Fruit fly (Drosophila melanogaster) Kc167 (cell line): Measurements from ENCODE around the gene SelT.

Experiments
- Myc ChIP-seq: fragments of >200 bp; optimal IDR thresholded peaks from 2 replicates; lab custom pipeline; 2017; ENCODE audit warnings: missing external identifiers
- Sin3A ChIP-seq: fragments of >200 bp; optimal IDR thresholded peaks from 2 replicates; lab custom pipeline; 2018; ENCODE audit warnings: missing external identifiers
- h ChIP-seq: fragments of >200 bp; optimal IDR thresholded peaks from 3 replicates; lab custom pipeline; 2018; ENCODE audit warnings: missing external identifiers
- insv ChIP-seq: fragments of >200 bp; optimal IDR thresholded peaks from 3 replicates; lab custom pipeline; 2018; ENCODE audit warnings: missing external identifiers
- psq ChIP-seq: fragments of >200 bp; optimal IDR thresholded peaks from 2 replicates; lab custom pipeline; 2017; ENCODE audit warnings: missing external identifiers
- ttk ChIP-seq: sonication (Bioruptor generic); optimal IDR thresholded peaks from 2 replicates; lab custom pipeline; 2017; ENCODE audit warnings: missing external identifiers

SelT gene

DNA sequence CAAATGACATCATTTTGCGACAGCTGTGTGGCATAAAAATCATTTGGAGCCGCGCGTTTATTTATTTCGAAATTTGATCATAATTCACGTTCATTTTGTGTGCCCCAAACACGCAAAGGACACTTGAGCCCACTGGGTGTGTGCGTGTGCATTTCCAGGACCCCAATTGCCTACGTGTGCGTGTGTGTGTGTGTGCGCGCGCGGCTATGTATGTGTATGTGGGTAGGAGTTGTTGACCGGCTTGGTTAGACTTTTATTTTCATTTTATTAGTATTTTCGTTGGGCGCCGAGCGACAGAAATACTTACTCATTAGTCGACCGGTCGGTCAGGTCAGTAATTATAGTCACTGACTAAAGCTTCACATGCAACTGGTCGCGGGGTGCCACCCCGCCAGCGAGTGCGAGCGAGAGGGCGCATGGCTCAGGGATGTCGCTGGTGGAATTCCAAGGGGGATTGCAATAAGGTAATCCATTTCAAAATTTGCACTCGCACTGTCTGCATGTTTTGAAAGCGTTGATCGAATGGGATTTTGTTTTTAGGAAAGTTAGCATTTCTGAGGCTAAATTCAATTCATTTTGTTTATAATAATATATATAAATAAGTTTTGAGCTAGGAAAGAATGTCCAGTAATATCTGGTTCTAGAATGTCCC is 32.9 kb downstream of the SelT start:
- no peak for TF ChIP-seq insv
- TF ChIP-seq Myc (lab: Kevin White, UChicago) = no peak
- TF ChIP-seq Sin3A (lab: Kevin White, UChicago) = no peak
- TF ChIP-seq ttk (lab: Kevin White, UChicago) = no peak
- no peak for TF ChIP-seq psq (lab: Kevin White, UChicago)
- no peak for TF ChIP-seq h (lab: Kevin White, UChicago)

DNA sequence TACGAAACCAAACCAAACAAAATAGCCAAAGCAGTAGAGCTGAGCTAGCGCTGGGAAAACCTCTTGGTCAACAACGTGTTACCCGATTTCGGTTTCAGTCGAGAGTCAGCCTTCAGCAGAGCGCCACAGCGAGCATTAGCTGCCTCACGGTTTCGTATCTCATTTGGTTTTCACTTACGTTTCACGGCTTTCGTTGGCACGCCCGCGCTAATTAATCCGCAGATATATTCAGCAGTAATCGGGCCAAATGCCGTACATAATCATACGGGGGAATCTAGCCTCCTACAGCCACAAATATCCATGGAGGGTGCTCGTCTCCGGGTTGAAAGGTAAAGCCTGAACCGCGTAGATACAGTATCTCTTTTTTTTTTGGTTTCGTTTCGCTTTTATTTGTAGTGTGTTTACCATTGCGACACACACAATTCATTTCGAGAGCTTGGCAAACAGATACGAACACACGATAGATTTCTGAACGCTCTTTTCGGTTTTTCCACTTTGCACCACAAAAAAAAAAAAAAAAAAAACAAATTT is 33.7 kb downstream of the SelT start, which contains the start of gene CG31650:
Gene CG31650, minus strand, starts transcription at position 352 of the 531 bp plus-strand sequence.
- TF ChIP-seq ttk (lab: Kevin White, UChicago) = no peak
- no peak for TF ChIP-seq h (lab: Kevin White, UChicago)
- TF ChIP-seq psq (lab: Kevin White, UChicago) = no peak
- TF ChIP-seq insv = no peak
- TF ChIP-seq Myc (lab: Kevin White, UChicago) = no peak
- TF ChIP-seq Sin3A (lab: Kevin White, UChicago) = no peak

DNA sequence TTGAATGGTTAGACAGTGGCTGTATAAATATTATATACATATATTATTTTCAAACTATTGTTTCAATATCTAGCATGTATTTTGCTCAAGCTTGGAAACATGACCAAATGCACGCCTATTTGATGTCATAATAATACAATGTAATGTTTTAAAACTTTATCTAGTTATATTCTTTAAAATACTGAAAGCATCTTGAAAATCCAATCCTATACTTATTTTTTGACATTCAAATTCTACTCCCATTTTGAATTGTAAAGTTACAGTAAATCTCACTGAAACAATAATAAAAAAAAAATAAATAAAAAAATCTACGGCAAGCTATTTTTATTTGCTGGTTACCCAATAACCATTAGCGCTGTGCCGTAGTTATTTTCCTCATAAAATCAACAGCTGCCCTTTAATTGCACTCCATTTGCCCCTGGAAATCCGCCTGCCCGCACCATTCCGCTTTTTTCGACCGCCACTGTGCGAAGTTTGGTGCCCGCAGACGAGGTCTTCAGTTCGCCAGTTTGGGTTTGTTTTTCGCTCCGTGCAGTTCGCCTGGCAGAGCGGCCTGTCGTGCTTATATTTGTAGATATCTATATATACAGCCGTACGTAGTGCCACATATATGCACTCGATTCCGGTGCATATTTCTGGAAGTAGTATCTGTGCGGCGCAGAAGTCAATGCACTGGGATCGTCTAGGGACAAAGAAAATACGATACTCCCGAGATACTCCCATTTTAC is 34.3 kb downstream of the SelT start:
- TF ChIP-seq h (lab: Kevin White, UChicago) (no peak), Sin3A (lab: Kevin White, UChicago) (no peak), ttk (lab: Kevin White, UChicago) (no peak), psq (lab: Kevin White, UChicago) (no peak), Myc (lab: Kevin White, UChicago) (no peak), insv (no peak)

DNA sequence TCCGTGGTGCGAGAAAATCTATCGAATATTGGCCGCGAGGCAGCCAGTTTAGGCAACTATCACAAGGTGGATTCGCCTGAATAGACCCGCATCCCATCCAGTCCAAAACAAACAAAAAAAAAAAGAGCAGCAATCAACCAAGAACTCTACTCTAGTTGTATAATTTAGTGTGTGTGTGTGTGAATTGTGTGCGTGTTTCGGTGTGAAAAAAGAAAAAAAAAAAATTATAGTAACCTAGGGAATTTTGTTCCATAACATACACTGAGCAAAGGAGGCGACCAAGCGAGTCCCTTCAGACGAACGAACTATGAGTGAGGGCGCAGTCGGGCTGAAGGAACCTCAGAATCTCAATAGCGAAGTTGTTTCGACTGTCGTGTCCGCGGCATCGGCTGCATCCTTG is 35.5 kb downstream of the SelT start:
- no peak for TF ChIP-seq Myc (lab: Kevin White, UChicago)
- no peak for TF ChIP-seq insv
- no peak for TF ChIP-seq Sin3A (lab: Kevin White, UChicago)
- no peak for TF ChIP-seq h (lab: Kevin White, UChicago)
- TF ChIP-seq ttk (lab: Kevin White, UChicago) = no peak
- no peak for TF ChIP-seq psq (lab: Kevin White, UChicago)

DNA sequence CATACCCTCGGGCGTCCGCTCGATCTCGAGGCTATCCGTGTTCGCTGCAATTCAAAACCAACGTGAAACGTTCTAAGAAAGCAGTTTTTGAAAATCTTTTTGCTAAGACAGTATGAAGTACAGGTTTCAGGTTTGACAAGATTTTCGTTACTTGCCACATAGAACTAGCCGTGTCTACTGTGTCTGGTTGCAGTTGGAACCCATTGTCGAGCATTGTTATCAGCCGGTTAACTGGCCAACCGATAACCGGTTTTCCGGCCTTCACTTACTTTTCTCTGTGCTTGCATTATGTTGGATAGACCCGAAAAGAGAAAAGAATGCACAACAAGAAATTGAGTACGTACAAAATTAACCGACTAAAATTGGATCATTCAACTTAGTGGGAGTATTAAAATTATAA is 39.3 kb downstream of the SelT start:
- TF ChIP-seq h (lab: Kevin White, UChicago) = no peak
- TF ChIP-seq Sin3A (lab: Kevin White, UChicago) = no peak
- TF ChIP-seq psq (lab: Kevin White, UChicago) = no peak
- TF ChIP-seq Myc (lab: Kevin White, UChicago) = no peak

DNA sequence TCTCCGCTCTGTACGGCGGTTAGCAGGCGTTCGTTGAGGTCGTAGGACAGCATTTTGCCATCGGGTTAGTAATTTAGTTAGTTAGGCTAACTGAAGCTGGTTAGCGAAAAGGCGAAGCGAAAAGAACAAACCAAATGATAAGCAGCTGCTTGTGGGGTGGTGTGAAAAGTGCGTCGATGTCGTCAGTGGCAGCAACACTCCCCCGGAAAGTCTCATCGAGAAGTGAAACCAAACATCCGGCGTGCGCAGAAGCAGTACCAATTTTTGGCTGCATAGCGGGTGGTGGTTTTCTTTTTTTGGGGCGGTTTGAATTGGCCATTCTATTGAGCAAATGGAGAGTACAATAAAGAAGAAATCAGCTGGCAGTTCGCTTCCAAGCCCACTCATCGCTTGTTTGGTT is 40.1 kb downstream of the SelT start, which contains the start of gene CG9121:
Gene CG9121, minus strand, starts transcription at position 238 of the 400 bp plus-strand sequence.
- TF ChIP-seq ttk (lab: Kevin White, UChicago) (no peak), insv (no peak), psq (lab: Kevin White, UChicago) (no peak), Sin3A (lab: Kevin White, UChicago) (no peak), Myc (lab: Kevin White, UChicago) (no peak), h (lab: Kevin White, UChicago) (no peak)

DNA sequence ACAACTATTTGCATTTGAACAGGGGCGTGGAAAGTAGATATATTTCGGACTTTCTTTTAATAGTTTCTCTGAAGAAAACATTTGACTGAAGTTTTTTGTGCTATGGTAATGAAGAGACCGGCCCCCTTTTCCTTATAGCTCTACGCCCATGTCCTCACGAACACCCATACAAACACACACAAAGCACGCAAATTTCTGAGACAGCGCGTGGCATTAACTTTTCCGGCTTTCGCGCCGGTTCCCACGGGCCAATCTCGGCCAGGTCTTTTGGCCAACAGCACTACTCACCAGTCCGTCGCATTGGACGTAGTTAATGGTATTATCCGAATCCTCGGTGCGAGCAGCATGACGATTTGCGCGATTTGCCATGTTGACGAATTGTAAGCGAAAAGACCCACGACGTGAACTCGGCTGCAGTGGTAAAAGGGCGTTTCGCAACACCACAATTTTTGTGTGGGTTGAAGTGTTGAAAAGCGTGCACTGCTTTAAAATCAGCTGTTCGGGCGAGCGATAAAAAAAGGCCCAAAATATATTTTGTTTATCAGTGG is 41.7 kb downstream of the SelT start, which contains the start of gene senju:
Gene senju, plus strand, starts transcription at position 477 of the 548 bp plus-strand sequence.
- TF ChIP-seq insv (no peak), Sin3A (lab: Kevin White, UChicago) (no peak), Myc (lab: Kevin White, UChicago) (no peak), psq (lab: Kevin White, UChicago) (no peak), ttk (lab: Kevin White, UChicago) (no peak), h (lab: Kevin White, UChicago) (no peak)

DNA sequence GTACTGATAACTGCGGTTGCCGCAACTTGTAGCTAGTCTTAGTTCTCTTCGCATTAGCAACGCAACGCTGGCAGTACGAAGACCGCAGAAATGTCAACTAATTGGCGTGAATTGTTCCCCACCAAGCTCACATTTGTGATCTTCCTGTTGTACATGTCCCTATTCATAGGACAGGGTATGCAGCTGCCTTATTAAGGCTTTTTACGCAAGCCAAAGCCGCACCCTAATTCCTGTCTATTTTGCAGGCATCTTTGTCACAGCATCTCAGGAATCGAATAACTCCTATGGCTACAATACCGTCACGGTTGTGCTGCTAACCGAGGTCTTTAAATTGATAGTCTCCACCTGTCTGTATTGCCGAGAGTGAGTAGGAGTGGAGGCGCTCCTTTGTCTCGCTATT is 42.3 kb downstream of the SelT start, which contains the start of gene eIF3h:
Gene eIF3h, minus strand, starts transcription at position 101 of the 400 bp plus-strand sequence.
- TF ChIP-seq ttk (lab: Kevin White, UChicago) = no peak
- TF ChIP-seq Sin3A (lab: Kevin White, UChicago) = no peak
- no peak for TF ChIP-seq insv
- TF ChIP-seq h (lab: Kevin White, UChicago) = no peak
- no peak for TF ChIP-seq Myc (lab: Kevin White, UChicago)
- no peak for TF ChIP-seq psq (lab: Kevin White, UChicago)

DNA sequence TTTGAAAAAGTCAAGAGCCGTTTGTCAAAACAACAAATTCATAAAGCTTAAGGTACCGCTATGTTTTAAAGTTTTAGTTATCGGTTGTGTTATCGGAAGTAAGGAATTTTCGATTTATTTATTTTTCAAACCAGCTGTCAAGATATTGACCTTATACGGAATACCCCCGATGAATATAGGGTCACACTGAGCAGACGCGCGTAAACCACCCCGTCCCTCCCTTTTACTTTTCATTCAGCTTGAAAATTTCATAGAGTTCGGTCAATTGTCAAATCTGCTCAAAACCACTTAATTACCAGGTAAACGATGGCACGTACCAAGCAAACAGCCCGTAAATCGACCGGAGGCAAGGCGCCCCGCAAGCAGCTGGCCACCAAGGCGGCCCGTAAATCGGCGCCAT is 44.2 kb downstream of the SelT start, which contains the start of the genes CG14036 and His3.3A:
Gene CG14036, minus strand, starts transcription at position 64 of the 400 bp plus-strand sequence.
Gene His3.3A, plus strand, starts transcription at position 106 of the 400 bp plus-strand sequence.
- TF ChIP-seq insv (no peak), psq (lab: Kevin White, UChicago) (no peak), h (lab: Kevin White, UChicago) (no peak), ttk (lab: Kevin White, UChicago) (no peak), Myc (lab: Kevin White, UChicago) (no peak), Sin3A (lab: Kevin White, UChicago) (no peak)

DNA sequence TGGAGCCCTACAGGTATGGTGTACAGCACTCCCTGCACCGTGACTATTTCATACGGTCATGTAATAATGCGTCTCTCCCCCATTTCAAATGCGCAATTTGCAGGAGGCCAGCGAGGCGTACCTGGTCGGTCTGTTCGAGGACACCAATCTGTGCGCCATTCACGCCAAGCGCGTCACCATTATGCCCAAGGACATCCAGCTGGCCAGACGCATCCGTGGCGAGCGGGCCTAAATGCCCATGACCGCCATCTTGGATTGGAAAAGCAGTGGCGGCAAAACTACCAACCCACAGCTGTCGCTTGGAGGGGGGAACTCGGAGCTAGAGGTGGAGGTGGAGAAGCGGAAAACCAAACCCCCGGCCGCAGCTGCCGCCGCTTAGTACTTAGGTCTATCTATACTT is 44.8 kb downstream of the SelT start:
- TF ChIP-seq Sin3A (lab: Kevin White, UChicago) (no peak), h (lab: Kevin White, UChicago) (no peak), psq (lab: Kevin White, UChicago) (no peak), insv (no peak), Myc (lab: Kevin White, UChicago) (no peak)

DNA sequence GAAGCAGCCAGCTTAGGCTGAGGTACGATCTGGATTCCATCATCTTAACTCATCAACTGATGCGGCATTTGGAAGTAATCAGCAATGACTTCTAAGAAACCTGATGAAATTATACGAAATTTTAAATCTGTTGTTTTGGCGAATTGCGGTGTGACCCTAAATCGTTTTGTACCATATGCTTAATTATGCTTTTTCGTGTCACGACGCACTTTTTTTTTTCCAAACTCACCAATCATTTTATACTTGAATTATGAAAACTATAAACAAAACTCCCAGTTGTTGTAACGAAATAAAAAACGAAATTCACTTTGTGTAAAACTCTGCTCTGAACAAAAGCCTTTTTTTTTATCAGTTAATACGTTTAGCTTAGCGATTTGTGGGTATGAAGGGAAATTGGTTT is 47.4 kb downstream of the SelT start, which contains the start of gene Nepl3:
Gene Nepl3, minus strand, starts transcription at position 155 of the 400 bp plus-strand sequence.
- no peak for TF ChIP-seq ttk (lab: Kevin White, UChicago)
- TF ChIP-seq Myc (lab: Kevin White, UChicago) = no peak
- TF ChIP-seq Sin3A (lab: Kevin White, UChicago) = no peak
- no peak for TF ChIP-seq h (lab: Kevin White, UChicago)
- TF ChIP-seq psq (lab: Kevin White, UChicago) = no peak
